Fruit fly (Drosophila melanogaster) whole organism, embryonic: Measurements from ENCODE around the gene Nadsyn.

Source experiments
- CG10147 ChIP-seq: fragments of 200-800 bp; sonication (Bioruptor generic); optimal IDR thresholded peaks from 2 replicates; lab custom pipeline; 2019; ENCODE audit warnings: missing biosample characterization, mild to moderate bottlenecking, missing genetic modification characterization, moderate library complexity
- CG10979 ChIP-seq: fragments of 200-800 bp; sonication (Bioruptor generic); optimal IDR thresholded peaks from 2 replicates; lab custom pipeline; 2018; ENCODE audit warnings: missing biosample characterization, mild to moderate bottlenecking, missing genetic modification characterization, moderate library complexity
- CG11093 ChIP-seq: fragments of 200-800 bp; sonication (Bioruptor generic); IDR thresholded peaks from 3 replicates; pipeline ENCODE4 v1.3.6; 2022; ENCODE audit warnings: missing biosample characterization, missing genetic modification characterization
- CG11398 ChIP-seq: fragments of 200-800 bp; sonication (Bioruptor generic); optimal IDR thresholded peaks from 2 replicates; lab custom pipeline; 2016; ENCODE audit warnings: missing biosample characterization, missing genetic modification characterization
- CG11695 ChIP-seq: fragments of 200-800 bp; sonication (Bioruptor generic); IDR thresholded peaks from 3 replicates; pipeline ENCODE4 v1.3.6; 2022; ENCODE audit warnings: missing biosample characterization, missing genetic modification characterization
- CG1233 ChIP-seq: fragments of 200-800 bp; sonication (Bioruptor generic); optimal IDR thresholded peaks from 4 replicates; lab custom pipeline; 2018; ENCODE audit warnings: missing biosample characterization, mild to moderate bottlenecking, missing genetic modification characterization
- CG13296 ChIP-seq: fragments of 200-800 bp; sonication (Bioruptor generic); optimal IDR thresholded peaks from 3 replicates; lab custom pipeline; 2018; ENCODE audit warnings: missing biosample characterization, mild to moderate bottlenecking, missing genetic modification characterization
- CG13624 ChIP-seq: fragments of 200-800 bp; sonication (Bioruptor generic); optimal IDR thresholded peaks from 2 replicates; lab custom pipeline; 2016; ENCODE audit warnings: missing biosample characterization, missing genetic modification characterization
- CG14965 ChIP-seq: fragments of 200-800 bp; sonication (Bioruptor generic); optimal IDR thresholded peaks from 2 replicates; lab custom pipeline; 2016; ENCODE audit warnings: missing biosample characterization, missing genetic modification characterization, borderline replicate concordance
- CG17912 ChIP-seq: fragments of 200-800 bp; sonication (Bioruptor generic); optimal IDR thresholded peaks from 2 replicates; lab custom pipeline; 2018; ENCODE audit warnings: missing biosample characterization, mild to moderate bottlenecking, missing genetic modification characterization
- CG2120 ChIP-seq: fragments of 200-800 bp; sonication (Bioruptor generic); optimal IDR thresholded peaks from 3 replicates; lab custom pipeline; 2016; ENCODE audit warnings: missing biosample characterization, missing genetic modification characterization
- CG2678 ChIP-seq: fragments of 200-800 bp; sonication (Bioruptor generic); optimal IDR thresholded peaks from 3 replicates; lab custom pipeline; 2019; ENCODE audit warnings: missing biosample characterization, mild to moderate bottlenecking, missing genetic modification characterization, moderate library complexity
- CG4617 ChIP-seq: fragments of 200-800 bp; sonication (Bioruptor generic); optimal IDR thresholded peaks from 3 replicates; lab custom pipeline; 2016; ENCODE audit warnings: missing biosample characterization, missing genetic modification characterization, borderline replicate concordance
- CG5953 ChIP-seq: fragments of 200-800 bp; sonication (Bioruptor generic); IDR thresholded peaks from 2 replicates; pipeline ENCODE4 v1.3.6; 2022; ENCODE audit warnings: missing biosample characterization, missing genetic modification characterization
- CG6272 ChIP-seq: fragments of 200-800 bp; sonication (Bioruptor generic); IDR thresholded peaks from 2 replicates; pipeline ENCODE4 v1.3.6; 2022; ENCODE audit warnings: missing biosample characterization, missing genetic modification characterization
- CG6654 ChIP-seq: fragments of 200-800 bp; sonication (Bioruptor generic); optimal IDR thresholded peaks from 2 replicates; lab custom pipeline; 2017; ENCODE audit warnings: missing biosample characterization, mild to moderate bottlenecking, missing genetic modification characterization
- CG6765 ChIP-seq: fragments of 200-800 bp; sonication (Bioruptor generic); optimal IDR thresholded peaks from 3 replicates; lab custom pipeline; 2017; ENCODE audit warnings: missing biosample characterization, mild to moderate bottlenecking, missing genetic modification characterization
- CG7357 ChIP-seq: fragments of 200-800 bp; sonication (Bioruptor generic); IDR thresholded peaks from 3 replicates; pipeline ENCODE4 v1.3.6; 2022; ENCODE audit warnings: missing biosample characterization, missing genetic modification characterization
- CG7556 ChIP-seq: fragments of 200-800 bp; sonication (Bioruptor generic); optimal IDR thresholded peaks from 2 replicates; lab custom pipeline; 2017; ENCODE audit warnings: missing biosample characterization, mild to moderate bottlenecking, missing genetic modification characterization
- CG7928 ChIP-seq: fragments of 200-800 bp; sonication (Bioruptor generic); optimal IDR thresholded peaks from 2 replicates; lab custom pipeline; 2017; ENCODE audit warnings: missing biosample characterization, mild to moderate bottlenecking, missing genetic modification characterization
- CG8359 ChIP-seq: fragments of 200-800 bp; sonication (Bioruptor generic); optimal IDR thresholded peaks from 2 replicates; lab custom pipeline; 2017; ENCODE audit warnings: missing biosample characterization, mild to moderate bottlenecking, missing genetic modification characterization, borderline replicate concordance
- Fer2 ChIP-seq: fragments of 200-800 bp; sonication (Bioruptor generic); optimal IDR thresholded peaks from 2 replicates; lab custom pipeline; 2018; ENCODE audit warnings: missing biosample characterization, mild to moderate bottlenecking, missing genetic modification characterization, moderate library complexity
- HHEX ChIP-seq: fragments of 200-800 bp; sonication (Bioruptor generic); optimal IDR thresholded peaks from 3 replicates; lab custom pipeline; 2017; ENCODE audit warnings: missing biosample characterization, mild to moderate bottlenecking, missing genetic modification characterization, missing genetic modification reagents
- HmgZ ChIP-seq: fragments of 200-800 bp; sonication (Bioruptor generic); optimal IDR thresholded peaks from 2 replicates; lab custom pipeline; 2018; ENCODE audit warnings: missing biosample characterization, mild to moderate bottlenecking, missing genetic modification characterization
- Lhr ChIP-seq: fragments of 200-800 bp; sonication (Bioruptor generic); optimal IDR thresholded peaks from 3 replicates; lab custom pipeline; 2017; ENCODE audit warnings: mild to moderate bottlenecking, missing biosample characterization, missing genetic modification reagents, missing genetic modification characterization
- Nf-YA ChIP-seq: fragments of 200-800 bp; sonication (Bioruptor generic); IDR thresholded peaks from 2 replicates; pipeline ENCODE4 v1.3.6; 2022; ENCODE audit warnings: missing biosample characterization, missing genetic modification characterization
- Opbp ChIP-seq: fragments of 200-800 bp; sonication (Bioruptor generic); IDR thresholded peaks from 3 replicates; pipeline ENCODE4 v1.3.6; 2022; ENCODE audit warnings: missing biosample characterization, missing genetic modification characterization; ENCODE audit not compliant: partially characterized antibody
- Sin3A ChIP-seq: fragments of >200 bp; optimal IDR thresholded peaks from 2 replicates; lab custom pipeline; 2018
- ato ChIP-seq: fragments of 200-800 bp; sonication (Bioruptor generic); IDR thresholded peaks from 2 replicates; pipeline ENCODE4 v1.3.6; 2022; ENCODE audit warnings: missing biosample characterization, missing genetic modification characterization; ENCODE audit not compliant: partially characterized antibody
- br ChIP-seq: fragments of >200 bp; optimal IDR thresholded peaks from 2 replicates; lab custom pipeline; 2017
- chinmo ChIP-seq: fragments of 200-800 bp; sonication (Bioruptor generic); IDR thresholded peaks from 4 replicates; pipeline ENCODE4 v1.3.6; 2022; ENCODE audit warnings: missing biosample characterization, missing genetic modification characterization; ENCODE audit not compliant: partially characterized antibody
- croc ChIP-seq: fragments of 200-800 bp; sonication (Bioruptor generic); conservative IDR thresholded peaks from 3 replicates; pipeline ENCODE4 v1.3.6; 2022; ENCODE audit warnings: missing biosample characterization, missing genetic modification characterization
- dm ChIP-seq: fragments of 200-800 bp; sonication (Bioruptor generic); optimal IDR thresholded peaks from 3 replicates; lab custom pipeline; 2016; ENCODE audit warnings: missing biosample characterization, missing genetic modification characterization
- dmrt11E ChIP-seq: fragments of 200-800 bp; sonication (Bioruptor generic); optimal IDR thresholded peaks from 3 replicates; lab custom pipeline; 2018; ENCODE audit warnings: missing biosample characterization, mild to moderate bottlenecking, missing genetic modification characterization, moderate library complexity
- dmrt99B ChIP-seq: fragments of 200-800 bp; sonication (Bioruptor generic); optimal IDR thresholded peaks from 2 replicates; lab custom pipeline; 2018; ENCODE audit warnings: missing biosample characterization, mild to moderate bottlenecking, missing genetic modification characterization, moderate library complexity
- fd64A ChIP-seq: fragments of 200-800 bp; sonication (Bioruptor generic); optimal IDR thresholded peaks from 3 replicates; lab custom pipeline; 2018; ENCODE audit warnings: missing biosample characterization, mild to moderate bottlenecking, missing genetic modification characterization
- fru ChIP-seq: fragments of >200 bp; optimal IDR thresholded peaks from 2 replicates; lab custom pipeline; 2017
- gcm2 ChIP-seq: fragments of 200-800 bp; sonication (Bioruptor generic); optimal IDR thresholded peaks from 2 replicates; lab custom pipeline; 2016; ENCODE audit warnings: missing biosample characterization, missing genetic modification characterization
- jumu ChIP-seq: fragments of 200-800 bp; sonication (Bioruptor generic); optimal IDR thresholded peaks from 3 replicates; lab custom pipeline; 2016; ENCODE audit warnings: missing biosample characterization, missing genetic modification characterization
- mam ChIP-seq: fragments of 200-800 bp; sonication (Bioruptor generic); optimal IDR thresholded peaks from 3 replicates; lab custom pipeline; 2016; ENCODE audit warnings: missing biosample characterization, missing genetic modification characterization
- onecut ChIP-seq: fragments of 200-800 bp; sonication (Bioruptor generic); IDR thresholded peaks from 2 replicates; pipeline ENCODE4 v1.3.6; 2022; ENCODE audit warnings: missing biosample characterization, missing genetic modification characterization
- pfk ChIP-seq: fragments of 200-800 bp; sonication (Bioruptor generic); optimal IDR thresholded peaks from 2 replicates; lab custom pipeline; 2018; ENCODE audit warnings: missing biosample characterization, mild to moderate bottlenecking, missing genetic modification characterization, moderate library complexity
- pho ChIP-seq: fragments of 200-800 bp; sonication (Bioruptor generic); optimal IDR thresholded peaks from 2 replicates; lab custom pipeline; 2016; ENCODE audit warnings: missing biosample characterization, missing genetic modification characterization
- pnt ChIP-seq: fragments of 200-800 bp; sonication (Bioruptor generic); optimal IDR thresholded peaks from 3 replicates; lab custom pipeline; 2016; ENCODE audit warnings: missing biosample characterization, missing genetic modification characterization
- scrt ChIP-seq: fragments of 200-800 bp; sonication (Bioruptor generic); optimal IDR thresholded peaks from 2 replicates; lab custom pipeline; 2018; ENCODE audit warnings: missing biosample characterization, mild to moderate bottlenecking, missing genetic modification characterization, moderate library complexity
- stc ChIP-seq: fragments of 200-800 bp; sonication (Bioruptor generic); IDR thresholded peaks from 2 replicates; pipeline ENCODE4 v1.3.6; 2022; ENCODE audit warnings: missing biosample characterization, missing genetic modification characterization
- tin ChIP-seq: fragments of 200-800 bp; sonication (Bioruptor generic); optimal IDR thresholded peaks from 3 replicates; lab custom pipeline; 2016; ENCODE audit warnings: missing biosample characterization, missing genetic modification characterization
- tna ChIP-seq: fragments of 200-800 bp; sonication (Bioruptor generic); IDR thresholded peaks from 2 replicates; pipeline ENCODE4 v1.3.6; 2022; ENCODE audit warnings: missing biosample characterization, missing genetic modification characterization; ENCODE audit not compliant: partially characterized antibody
- unc-4 ChIP-seq: fragments of 200-800 bp; sonication (Bioruptor generic); IDR thresholded peaks from 2 replicates; pipeline ENCODE4 v1.3.6; 2022; ENCODE audit warnings: missing biosample characterization, missing genetic modification characterization; ENCODE audit not compliant: partially characterized antibody
- wek ChIP-seq: fragments of 200-800 bp; sonication (Bioruptor generic); optimal IDR thresholded peaks from 3 replicates; lab custom pipeline; 2018; ENCODE audit warnings: missing biosample characterization, mild to moderate bottlenecking, missing genetic modification characterization, moderate library complexity
- zen2 ChIP-seq: fragments of 200-800 bp; sonication (Bioruptor generic); IDR thresholded peaks from 3 replicates; pipeline ENCODE4 v1.3.6; 2022; ENCODE audit warnings: missing biosample characterization, missing genetic modification characterization; ENCODE audit not compliant: partially characterized antibody

The Nadsyn gene

dm6 chrX:13744599-13745052 is 26.5 kb upstream of the Nadsyn start, which contains the start of gene Grip91 (continued):
- TF ChIP-seq CG2120 (GFP tag; lab: Kevin White, UChicago) (peak; percentile 8), fd64A (GFP tag; lab: Kevin White, UChicago) (no peak), tin (GFP tag; lab: Kevin White, UChicago) (no peak), zen2 (GFP tag; lab: Robert Waterston, UW) (no peak), CG17912 (no peak), gcm2 (GFP tag; lab: Kevin White, UChicago) (no peak), Lhr (GFP tag; lab: Kevin White, UChicago) (peak; percentile 64), pfk (GFP tag; lab: Kevin White, UChicago) (no peak), chinmo (GFP tag; lab: Robert Waterston, UW) (0 out of 4 replicates have a peak, but pooled peaks have one; percentile 45), CG7357 (GFP tag; lab: Robert Waterston, UW) (no peak), CG7556 (GFP tag; lab: Kevin White, UChicago) (no peak), CG5953 (GFP tag; lab: Robert Waterston, UW) (no peak), Opbp (GFP tag; lab: Robert Waterston, UW) (peak; percentile 46; the same call in 1 of the 3 replicates), jumu (GFP tag; lab: Kevin White, UChicago) (no peak), pnt (GFP tag; lab: Kevin White, UChicago) (no peak), CG7928 (GFP tag; lab: Kevin White, UChicago) (no peak), dm (no peak), unc-4 (GFP tag; lab: Robert Waterston, UW) (no peak; the same call in 1 of the 2 replicates), CG11093 (GFP tag; lab: Robert Waterston, UW) (no peak), Fer2 (tag; lab: Kevin White, UChicago) (no peak), pho (GFP tag; lab: Kevin White, UChicago) (peak; percentile 14), CG6765 (GFP tag; lab: Kevin White, UChicago) (peak; percentile 6), CG10147 (GFP tag; lab: Kevin White, UChicago) (no peak), CG11695 (GFP tag; lab: Robert Waterston, UW) (no peak), CG11398 (GFP tag; lab: Kevin White, UChicago) (no peak), HmgZ (tag; lab: Kevin White, UChicago) (peak; percentile 41), stc (GFP tag; lab: Robert Waterston, UW) (no peak), fru (lab: Kevin White, UChicago) (no peak), CG13624 (GFP tag; lab: Kevin White, UChicago) (peak; percentile 22), dmrt11E (tag; lab: Kevin White, UChicago) (no peak), dmrt99B (no peak), CG13296 (GFP tag; lab: Kevin White, UChicago) (no peak), br (no peak), CG14965 (no peak), Nf-YA (no peak), CG6272 (GFP tag; lab: Robert Waterston, UW) (no peak), CG6654 (GFP tag; lab: Kevin White, UChicago) (no peak), HHEX (GFP tag; lab: Kevin White, UChicago) (no peak), scrt (no peak), CG2678 (tag; lab: Kevin White, UChicago) (no peak), wek (GFP tag; lab: Kevin White, UChicago) (no peak), ato (GFP tag; lab: Robert Waterston, UW) (no peak), Sin3A (peak; percentile 93), CG1233 (GFP tag; lab: Kevin White, UChicago) (no peak), tna (GFP tag; lab: Robert Waterston, UW) (no peak), CG4617 (GFP tag; lab: Kevin White, UChicago) (peak; percentile 57), mam (GFP tag; lab: Kevin White, UChicago) (no peak), CG10979 (tag; lab: Kevin White, UChicago) (no peak), CG8359 (GFP tag; lab: Kevin White, UChicago) (no peak), onecut (no peak), croc (GFP tag; lab: Robert Waterston, UW) (no peak)
